Fruit fly (Drosophila melanogaster): ENCODE results near the gene CG31673.

Gene CG31673

dm6 chr2L:20879567-20880141 is 50.2 kb downstream of the CG31673 start (continued):
- TF ChIP-seq abd-A (tag; optimal IDR thresholded peaks at IDR 0.05) = peak; percentile 44

dm6 chr2L:20880476-20880875 is 51.1 kb downstream of the CG31673 start:
- TF ChIP-seq dimm (GFP tag; IDR thresholded peaks at IDR 0.05) (no peak), sima (GFP tag; optimal IDR thresholded peaks at IDR 0.05) (no peak), CG7271 (tag; optimal IDR thresholded peaks at IDR 0.05) (no peak), Med (GFP tag) (peak; percentile 43), ind (GFP tag; optimal IDR thresholded peaks at IDR 0.05) (peak; percentile 10), chm (GFP tag; IDR thresholded peaks at IDR 0.05) (no peak), trh (GFP tag; optimal IDR thresholded peaks at IDR 0.05) (no peak), CG1832 (GFP tag; optimal IDR thresholded peaks at IDR 0.05) (no peak), gce (GFP tag; IDR thresholded peaks at IDR 0.05) (no peak), dpn (GFP tag; optimal IDR thresholded peaks at IDR 0.05) (no peak), bcd (GFP tag; optimal IDR thresholded peaks at IDR 0.05) (no peak), gem (tag; optimal IDR thresholded peaks at IDR 0.05) (peak; percentile 3), pros (GFP tag; optimal IDR thresholded peaks at IDR 0.05) (no peak), D19B (GFP tag; optimal IDR thresholded peaks at IDR 0.05) (no peak), HmgZ (tag; optimal IDR thresholded peaks at IDR 0.05) (no peak), CG6683 (GFP tag; optimal IDR thresholded peaks at IDR 0.05) (no peak), pb (GFP tag; optimal IDR thresholded peaks at IDR 0.05) (no peak), HHEX (GFP tag; optimal IDR thresholded peaks at IDR 0.05) (no peak), CG2202 (tag; optimal IDR thresholded peaks at IDR 0.05) (no peak), tio (GFP tag; optimal IDR thresholded peaks at IDR 0.05) (peak; percentile 3), CG10462 (GFP tag; optimal IDR thresholded peaks at IDR 0.05) (no peak), pita (GFP tag; optimal IDR thresholded peaks at IDR 0.05) (no peak), CG15011 (GFP tag; optimal IDR thresholded peaks at IDR 0.05) (no peak), kah (GFP tag; optimal IDR thresholded peaks at IDR 0.05) (no peak), Ets65A (GFP tag) (peak; percentile 71), CG16813 (GFP tag; IDR thresholded peaks at IDR 0.05; ENCODE audit: partially characterized antibody) (no peak), NC2β (GFP tag; optimal IDR thresholded peaks at IDR 0.05) (no peak), amos (GFP tag; IDR thresholded peaks at IDR 0.05; ENCODE audit: partially characterized antibody) (no peak), sens (GFP tag) (peak; percentile 26), Atf-2 (GFP tag; optimal IDR thresholded peaks at IDR 0.05) (no peak), zf30C (GFP tag; optimal IDR thresholded peaks at IDR 0.05) (no peak)

All from whole organism, embryonic.